Fruit fly (Drosophila melanogaster) whole organism, prepupa: ENCODE results near the gene Irk3.

Source experiments
- CG10631 ChIP-seq: fragments of 200-800 bp; sonication (Bioruptor generic); optimal IDR thresholded peaks from 2 replicates; lab custom pipeline; 2016; ENCODE audit warnings: missing biosample characterization, missing genetic modification characterization
- CG31627 ChIP-seq: fragments of 200-800 bp; sonication (Bioruptor generic); optimal IDR thresholded peaks from 3 replicates; lab custom pipeline; 2016; ENCODE audit warnings: missing biosample characterization, missing genetic modification characterization
- CG6808 ChIP-seq: fragments of 200-800 bp; sonication (Bioruptor generic); optimal IDR thresholded peaks from 3 replicates; lab custom pipeline; 2017; ENCODE audit warnings: missing biosample characterization, missing genetic modification characterization, mild to moderate bottlenecking, moderate library complexity, missing genetic modification reagents
- CG6854 ChIP-seq: fragments of 200-800 bp; sonication (Bioruptor generic); optimal IDR thresholded peaks from 2 replicates; lab custom pipeline; 2017; ENCODE audit warnings: missing biosample characterization, mild to moderate bottlenecking, missing genetic modification characterization
- Ets96B ChIP-seq: fragments of 200-800 bp; optimal IDR thresholded peaks from 2 replicates; lab custom pipeline; 2019; ENCODE audit warnings: missing biosample characterization, mild to moderate bottlenecking, missing genetic modification characterization, moderate library complexity
- Gug ChIP-seq: fragments of 200-800 bp; sonication (Bioruptor generic); IDR thresholded peaks from 2 replicates; pipeline ENCODE4 v1.3.6; 2022; ENCODE audit warnings: missing biosample characterization, missing genetic modification characterization
- Hr38 ChIP-seq: sonication (Bioruptor generic); optimal IDR thresholded peaks from 2 replicates; lab custom pipeline; 2016; ENCODE audit warnings: missing biosample characterization, missing genetic modification characterization
- Hr39 ChIP-seq: fragments of 200-800 bp; sonication (Bioruptor generic); optimal IDR thresholded peaks from 2 replicates; lab custom pipeline; 2016; ENCODE audit warnings: missing biosample characterization, missing genetic modification characterization
- Sox14 ChIP-seq: fragments of 200-800 bp; sonication (Bioruptor generic); optimal IDR thresholded peaks from 3 replicates; lab custom pipeline; 2016; ENCODE audit warnings: missing biosample characterization, missing genetic modification characterization
- pdm3 ChIP-seq: fragments of 200-800 bp; sonication (Bioruptor generic); optimal IDR thresholded peaks from 3 replicates; lab custom pipeline; 2016; ENCODE audit warnings: missing biosample characterization, missing genetic modification characterization
- salr ChIP-seq, 2 experiments: fragments of 200-800 bp; sonication (Bioruptor generic); optimal IDR thresholded peaks; 3 replicates each; lab custom pipeline; 2016 to 2018; ENCODE audit warnings: missing biosample characterization in 2 of 2, missing genetic modification characterization in 2 of 2, mild to moderate bottlenecking in 1 of 2
- spab ChIP-seq: fragments of 200-800 bp; sonication (Bioruptor generic); optimal IDR thresholded peaks from 2 replicates; lab custom pipeline; 2017; ENCODE audit warnings: missing biosample characterization, mild to moderate bottlenecking, missing genetic modification characterization, missing genetic modification reagents
- svp ChIP-seq: fragments of 200-800 bp; sonication (Bioruptor generic); peaks from one replicate; lab custom pipeline; 2016; ENCODE audit warnings: missing biosample characterization, missing genetic modification characterization

- TF ChIP-seq pdm3 (no peak), CG6808 (no peak), CG6854 (no peak), CG10631 (GFP tag; lab: Kevin White, UChicago) (no peak), salr (GFP tag; optimal IDR thresholded peaks at IDR 0.05; lab: Kevin White, UChicago) (no peak), spab (GFP tag; lab: Kevin White, UChicago) (no peak), Gug (GFP tag; lab: Robert Waterston, UW) (no peak), Hr38 (GFP tag; lab: Kevin White, UChicago) (no peak), Sox14 (GFP tag; lab: Kevin White, UChicago) (no peak), CG31627 (GFP tag; lab: Kevin White, UChicago) (no peak), svp (no peak), Hr39 (GFP tag; lab: Kevin White, UChicago) (no peak), Ets96B (tag; lab: Kevin White, UChicago) (no peak)
These were observed 38.6 kb downstream of the Irk3 start, which contains the start of gene Mst36Fb for dm6 chr2L:18674994-18675393.
